Fruit fly (Drosophila melanogaster) whole organism, embryonic: ENCODE data around the gene CG43090.
A peak's percentile ranks its signal among the peaks of the same experiment; 100 is the strongest.

ENCODE experiments used
- Ada2b ChIP-seq: fragments of 200-800 bp; sonication (Bioruptor generic); IDR thresholded peaks from 2 replicates; pipeline ENCODE4 v1.3.6; 2022; ENCODE audit warnings: missing biosample characterization, missing genetic modification characterization
- Atf6 ChIP-seq: fragments of 200-800 bp; sonication (Bioruptor generic); IDR thresholded peaks from 2 replicates; pipeline ENCODE4 v1.3.6; 2022; ENCODE audit warnings: missing biosample characterization, missing genetic modification characterization
- BtbVII ChIP-seq: fragments of 200-800 bp; sonication (Bioruptor generic); optimal IDR thresholded peaks from 3 replicates; lab custom pipeline; 2017; ENCODE audit warnings: missing biosample characterization, mild to moderate bottlenecking, missing genetic modification characterization
- CG10147 ChIP-seq: fragments of 200-800 bp; sonication (Bioruptor generic); optimal IDR thresholded peaks from 2 replicates; lab custom pipeline; 2019; ENCODE audit warnings: missing biosample characterization, mild to moderate bottlenecking, missing genetic modification characterization, moderate library complexity
- CG1024 ChIP-seq: fragments of 200-800 bp; sonication (Bioruptor generic); IDR thresholded peaks from 2 replicates; pipeline ENCODE4 v1.3.6; 2022; ENCODE audit warnings: missing biosample characterization, missing genetic modification characterization
- CG10366 ChIP-seq: fragments of 200-800 bp; sonication (Bioruptor generic); IDR thresholded peaks from 2 replicates; pipeline ENCODE4 v1.3.6; 2022; ENCODE audit warnings: missing biosample characterization, missing genetic modification characterization
- CG10431 ChIP-seq: fragments of 200-800 bp; sonication (Bioruptor generic); optimal IDR thresholded peaks from 3 replicates; lab custom pipeline; 2018; ENCODE audit warnings: missing biosample characterization, mild to moderate bottlenecking, missing genetic modification characterization
- CG11398 ChIP-seq: fragments of 200-800 bp; sonication (Bioruptor generic); optimal IDR thresholded peaks from 2 replicates; lab custom pipeline; 2016; ENCODE audit warnings: missing biosample characterization, missing genetic modification characterization
- CG12391 ChIP-seq: fragments of 200-800 bp; sonication (Bioruptor generic); optimal IDR thresholded peaks from 3 replicates; lab custom pipeline; 2018; ENCODE audit warnings: missing biosample characterization, mild to moderate bottlenecking, missing genetic modification characterization, moderate library complexity
- CG13287 ChIP-seq: fragments of 200-800 bp; sonication (Bioruptor generic); IDR thresholded peaks from 2 replicates; pipeline ENCODE4 v1.3.6; 2022; ENCODE audit warnings: missing biosample characterization, missing genetic modification characterization; ENCODE audit not compliant: partially characterized antibody
- CG14441 ChIP-seq: fragments of 200-800 bp; sonication (Bioruptor generic); IDR thresholded peaks from 2 replicates; pipeline ENCODE4 v1.3.6; 2022; ENCODE audit warnings: missing biosample characterization, missing genetic modification characterization
- CG16813 ChIP-seq: fragments of 200-800 bp; sonication (Bioruptor generic); IDR thresholded peaks from 3 replicates; pipeline ENCODE4 v1.3.6; 2022; ENCODE audit warnings: missing biosample characterization, missing genetic modification characterization; ENCODE audit not compliant: partially characterized antibody
- CG16815 ChIP-seq: fragments of 200-800 bp; sonication (Bioruptor generic); optimal IDR thresholded peaks from 3 replicates; lab custom pipeline; 2017; ENCODE audit warnings: missing biosample characterization, mild to moderate bottlenecking, missing genetic modification characterization
- CG18262 ChIP-seq: fragments of 200-800 bp; optimal IDR thresholded peaks from 3 replicates; lab custom pipeline; 2019; ENCODE audit warnings: missing biosample characterization, mild to moderate bottlenecking, missing genetic modification characterization, moderate library complexity
- CG31388 ChIP-seq: fragments of 200-800 bp; sonication (Bioruptor generic); optimal IDR thresholded peaks from 2 replicates; lab custom pipeline; 2016; ENCODE audit warnings: missing biosample characterization, missing genetic modification characterization
- CG3163 ChIP-seq: fragments of 200-800 bp; sonication (Bioruptor generic); optimal IDR thresholded peaks from 3 replicates; lab custom pipeline; 2016; ENCODE audit warnings: missing biosample characterization, missing genetic modification characterization
- CG4282 ChIP-seq: fragments of 200-800 bp; sonication (Bioruptor generic); optimal IDR thresholded peaks from 2 replicates; lab custom pipeline; 2016; ENCODE audit warnings: missing biosample characterization, missing genetic modification characterization
- CG4360 ChIP-seq: fragments of 200-800 bp; sonication (Bioruptor generic); IDR thresholded peaks from 2 replicates; pipeline ENCODE4 v1.3.6; 2022; ENCODE audit warnings: missing biosample characterization, missing genetic modification characterization
- CG4707 ChIP-seq: fragments of 200-800 bp; sonication (Bioruptor generic); optimal IDR thresholded peaks from 2 replicates; lab custom pipeline; 2018; ENCODE audit warnings: missing biosample characterization, mild to moderate bottlenecking, missing genetic modification characterization, moderate library complexity
- CG7987 ChIP-seq: fragments of 200-800 bp; sonication (Bioruptor generic); optimal IDR thresholded peaks from 2 replicates; lab custom pipeline; 2018; ENCODE audit warnings: missing biosample characterization, mild to moderate bottlenecking, missing genetic modification characterization, moderate library complexity
- CG8290 ChIP-seq, 3 experiments: fragments of 200-800 bp; sonication (Bioruptor generic); optimal IDR thresholded peaks; 2 replicates each; lab custom pipeline; 2016 to 2019; ENCODE audit warnings: missing biosample characterization in 3 of 3, missing genetic modification characterization in 3 of 3, mild to moderate bottlenecking in 2 of 3, moderate library complexity in 1 of 3
- Dfd ChIP-seq, 2 experiments: fragments of >200 bp; optimal IDR thresholded peaks; 2 replicates each; lab custom pipeline; 2017; ENCODE audit warnings: missing biosample characterization in 2 of 2, missing genetic modification characterization in 2 of 2
- Dip2 ChIP-seq: fragments of 200-800 bp; sonication (Bioruptor generic); IDR thresholded peaks from 2 replicates; pipeline ENCODE4 v1.3.6; 2022; ENCODE audit warnings: missing biosample characterization, missing genetic modification characterization
- Dip3 ChIP-seq: fragments of 200-800 bp; sonication (Bioruptor generic); optimal IDR thresholded peaks from 3 replicates; lab custom pipeline; 2016; ENCODE audit warnings: missing biosample characterization, missing genetic modification characterization
- Elba2 ChIP-seq: fragments of 200-800 bp; sonication (Bioruptor generic); optimal IDR thresholded peaks from 3 replicates; lab custom pipeline; 2016; ENCODE audit warnings: missing biosample characterization, missing genetic modification characterization
- HLH3B ChIP-seq: fragments of 200-800 bp; sonication (Bioruptor generic); IDR thresholded peaks from 2 replicates; pipeline ENCODE4 v1.3.6; 2022; ENCODE audit warnings: missing biosample characterization, missing genetic modification characterization
- HLHmδ ChIP-seq: fragments of 200-800 bp; sonication (Bioruptor generic); optimal IDR thresholded peaks from 2 replicates; lab custom pipeline; 2018; ENCODE audit warnings: missing biosample characterization, mild to moderate bottlenecking, missing genetic modification characterization, moderate library complexity
- Hr39 ChIP-seq: fragments of >200 bp; optimal IDR thresholded peaks from 2 replicates; lab custom pipeline; 2017
- Lhr ChIP-seq: fragments of 200-800 bp; sonication (Bioruptor generic); optimal IDR thresholded peaks from 3 replicates; lab custom pipeline; 2017; ENCODE audit warnings: mild to moderate bottlenecking, missing biosample characterization, missing genetic modification reagents, missing genetic modification characterization
- Lim3 ChIP-seq: fragments of 200-800 bp; sonication (Bioruptor generic); IDR thresholded peaks from 2 replicates; pipeline ENCODE4 v1.3.6; 2022; ENCODE audit warnings: missing biosample characterization, missing genetic modification characterization
- Max ChIP-seq: fragments of 200-800 bp; sonication (Bioruptor generic); optimal IDR thresholded peaks from 2 replicates; lab custom pipeline; 2016; ENCODE audit warnings: missing biosample characterization, mild to moderate bottlenecking, missing genetic modification characterization
- Mrtf ChIP-seq: fragments of 200-800 bp; sonication (Bioruptor generic); IDR thresholded peaks from 3 replicates; pipeline ENCODE4 v1.3.6; 2022; ENCODE audit warnings: missing biosample characterization, missing genetic modification characterization
- Nf-YA ChIP-seq: fragments of 200-800 bp; sonication (Bioruptor generic); IDR thresholded peaks from 2 replicates; pipeline ENCODE4 v1.3.6; 2022; ENCODE audit warnings: missing biosample characterization, missing genetic modification characterization
- Nf-YC ChIP-seq: fragments of 200-800 bp; optimal IDR thresholded peaks from 3 replicates; lab custom pipeline; 2019; ENCODE audit warnings: missing biosample characterization, mild to moderate bottlenecking, missing genetic modification characterization, moderate library complexity
- PHDP ChIP-seq: fragments of 200-800 bp; sonication (Bioruptor generic); optimal IDR thresholded peaks from 3 replicates; lab custom pipeline; 2018; ENCODE audit warnings: missing biosample characterization, mild to moderate bottlenecking, missing genetic modification characterization, moderate library complexity
- Sin3A ChIP-seq: fragments of >200 bp; optimal IDR thresholded peaks from 2 replicates; lab custom pipeline; 2018
- ac ChIP-seq: fragments of 200-800 bp; sonication (Bioruptor generic); optimal IDR thresholded peaks from 3 replicates; lab custom pipeline; 2017; ENCODE audit warnings: missing biosample characterization, mild to moderate bottlenecking, missing genetic modification characterization
- ap ChIP-seq: fragments of 200-800 bp; sonication (Bioruptor generic); IDR thresholded peaks from 2 replicates; pipeline ENCODE4 v1.3.6; 2022; ENCODE audit warnings: missing biosample characterization, missing genetic modification characterization
- az2 ChIP-seq: fragments of 200-800 bp; sonication (Bioruptor generic); optimal IDR thresholded peaks from 3 replicates; lab custom pipeline; 2016; ENCODE audit warnings: missing biosample characterization, missing genetic modification characterization
- bigmax ChIP-seq: fragments of 200-800 bp; sonication (Bioruptor generic); optimal IDR thresholded peaks from 2 replicates; lab custom pipeline; 2018; ENCODE audit warnings: missing biosample characterization, mild to moderate bottlenecking, missing genetic modification characterization
- gsb-n ChIP-seq: fragments of 200-800 bp; sonication (Bioruptor generic); optimal IDR thresholded peaks from 3 replicates; lab custom pipeline; 2018; ENCODE audit warnings: missing biosample characterization, mild to moderate bottlenecking, missing genetic modification characterization
- kah ChIP-seq: fragments of 200-800 bp; sonication (Bioruptor generic); optimal IDR thresholded peaks from 2 replicates; lab custom pipeline; 2018; ENCODE audit warnings: missing biosample characterization, mild to moderate bottlenecking, missing genetic modification characterization
- lola ChIP-seq, 3 experiments: fragments of >200 bp in 2 of 3; fragments of 200-800 bp in 1 of 3; sonication (Bioruptor generic) in 1 of 3; optimal IDR thresholded peaks; 2 replicates each; lab custom pipeline; 2017 to 2019; ENCODE audit warnings: missing biosample characterization in 3 of 3, missing genetic modification characterization in 3 of 3, mild to moderate bottlenecking in 1 of 3, moderate library complexity in 1 of 3
- maf-S ChIP-seq: fragments of 200-800 bp; sonication (Bioruptor generic); optimal IDR thresholded peaks from 2 replicates; lab custom pipeline; 2016; ENCODE audit warnings: missing biosample characterization, missing genetic modification characterization
- oc ChIP-seq: fragments of 200-800 bp; sonication (Bioruptor generic); optimal IDR thresholded peaks from 2 replicates; lab custom pipeline; 2018; ENCODE audit warnings: missing biosample characterization, mild to moderate bottlenecking, missing genetic modification characterization, moderate library complexity
- p53 ChIP-seq: fragments of 200-800 bp; sonication (Bioruptor generic); optimal IDR thresholded peaks from 2 replicates; lab custom pipeline; 2016; ENCODE audit warnings: missing biosample characterization, missing genetic modification characterization
- pho ChIP-seq: fragments of 200-800 bp; sonication (Bioruptor generic); optimal IDR thresholded peaks from 2 replicates; lab custom pipeline; 2016; ENCODE audit warnings: missing biosample characterization, missing genetic modification characterization
- pum ChIP-seq: fragments of 200-800 bp; sonication (Bioruptor generic); optimal IDR thresholded peaks from 2 replicates; lab custom pipeline; 2016; ENCODE audit warnings: missing biosample characterization, missing genetic modification characterization
- sug ChIP-seq: fragments of 200-800 bp; optimal IDR thresholded peaks from 2 replicates; lab custom pipeline; 2019; ENCODE audit warnings: missing biosample characterization, mild to moderate bottlenecking, missing genetic modification characterization, moderate library complexity
- ttk ChIP-seq: fragments of 200-800 bp; sonication (Bioruptor generic); IDR thresholded peaks from 2 replicates; pipeline ENCODE4 v2.1.2; 2022; ENCODE audit warnings: missing biosample characterization, missing genetic modification characterization
- unpg ChIP-seq: fragments of 200-800 bp; sonication (Bioruptor generic); optimal IDR thresholded peaks from 3 replicates; lab custom pipeline; 2018; ENCODE audit warnings: missing biosample characterization, mild to moderate bottlenecking, missing genetic modification characterization, moderate library complexity
- usp ChIP-seq: fragments of >200 bp; optimal IDR thresholded peaks from 2 replicates; lab custom pipeline; 2017; ENCODE audit warnings: missing biosample characterization, missing genetic modification characterization
- zen2 ChIP-seq: fragments of 200-800 bp; sonication (Bioruptor generic); IDR thresholded peaks from 3 replicates; pipeline ENCODE4 v1.3.6; 2022; ENCODE audit warnings: missing biosample characterization, missing genetic modification characterization; ENCODE audit not compliant: partially characterized antibody

CG43090 gene

DNA sequence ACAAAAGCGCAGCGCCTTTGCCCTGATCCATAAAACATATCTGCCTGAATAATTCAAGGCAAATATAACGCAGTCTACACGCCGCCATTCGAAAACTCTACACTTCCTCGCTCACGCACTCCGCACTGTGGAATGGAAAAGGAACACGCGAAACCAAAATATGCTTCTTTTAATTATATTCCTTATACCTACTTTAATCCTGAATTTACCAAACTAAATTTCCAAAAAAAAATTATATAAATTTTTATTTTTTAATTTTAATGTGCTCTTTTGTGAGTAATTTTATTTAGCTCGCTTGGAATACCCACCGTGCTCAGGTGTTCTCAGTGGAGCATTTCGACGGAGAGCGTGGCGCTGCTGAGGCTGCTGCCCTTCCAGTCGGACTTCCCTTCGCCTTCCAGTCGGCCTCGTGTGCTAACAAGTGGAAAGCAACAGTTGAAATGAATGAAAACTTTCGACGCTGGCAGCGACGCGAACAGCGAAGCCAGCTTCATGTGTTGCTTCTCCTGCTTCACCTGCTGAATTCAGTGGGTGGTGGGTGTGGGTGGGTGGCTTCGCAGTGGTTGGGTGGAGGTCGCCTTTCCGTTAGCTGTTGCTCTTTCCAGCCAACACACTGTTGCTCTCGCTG lies 6.4 kb downstream of the CG43090 start (continued):
- no peak for TF ChIP-seq ac
- TF ChIP-seq BtbVII (GFP tag; lab: Kevin White, UChicago), result peak; percentile 81
- TF ChIP-seq CG14441 (GFP tag; lab: Robert Waterston, UW), result peak; percentile 88
- peak; percentile 58 for TF ChIP-seq Nf-YC (tag; lab: Kevin White, UChicago)
- no peak for TF ChIP-seq CG4282
- TF ChIP-seq CG18262 (tag; lab: Kevin White, UChicago), result peak; percentile 77
- TF ChIP-seq usp, result no peak
- peak; percentile 48 for TF ChIP-seq CG4707 (GFP tag; lab: Kevin White, UChicago)
- peak; percentile 82 for TF ChIP-seq Nf-YA (GFP tag; lab: Robert Waterston, UW)
- peak; percentile 88 for TF ChIP-seq Mrtf (GFP tag; lab: Robert Waterston, UW)
- no peak for TF ChIP-seq p53
- TF ChIP-seq CG10431 (GFP tag; lab: Kevin White, UChicago), result no peak
- TF ChIP-seq maf-S (GFP tag; lab: Kevin White, UChicago), result no peak
- no peak for TF ChIP-seq CG3163 (GFP tag; lab: Kevin White, UChicago)
- TF ChIP-seq gsb-n (tag; lab: Kevin White, UChicago), result peak; percentile 54
- peak; percentile 84 for TF ChIP-seq unpg (GFP tag; lab: Kevin White, UChicago)
- TF ChIP-seq ap (GFP tag; lab: Robert Waterston, UW), result peak; percentile 63
- no peak for TF ChIP-seq pum
- peak; percentile 51 for TF ChIP-seq Max (GFP tag; lab: Kevin White, UChicago)
- TF ChIP-seq pho (GFP tag; lab: Kevin White, UChicago), result peak; percentile 25
- no peak for TF ChIP-seq CG11398
- peak; percentile 88 for TF ChIP-seq PHDP
- TF ChIP-seq Ada2b (GFP tag; lab: Robert Waterston, UW), result peak; percentile 83
- no peak for TF ChIP-seq zen2
- TF ChIP-seq Atf6 (GFP tag; lab: Robert Waterston, UW), result peak; percentile 91
- TF ChIP-seq CG12391 (tag; lab: Kevin White, UChicago), result peak; percentile 82
- TF ChIP-seq az2 (GFP tag; lab: Kevin White, UChicago), result peak; percentile 65
- TF ChIP-seq Lhr, result no peak
- TF ChIP-seq ttk, result peak; percentile 90
- no peak for TF ChIP-seq Hr39
- no peak for TF ChIP-seq HLHmδ (GFP tag; lab: Kevin White, UChicago)
- TF ChIP-seq CG10147, result peak; percentile 65
- TF ChIP-seq CG7987 (GFP tag; lab: Kevin White, UChicago), result peak; percentile 9
- TF ChIP-seq Lim3 (GFP tag; lab: Robert Waterston, UW), result peak; percentile 73
- TF ChIP-seq kah, result peak; percentile 41
- no peak for TF ChIP-seq Dfd (GFP tag; optimal IDR thresholded peaks at IDR 0.05; lab: Kevin White, UChicago)
- TF ChIP-seq Elba2 (GFP tag; lab: Kevin White, UChicago), result no peak
- TF ChIP-seq CG31388 (GFP tag; lab: Kevin White, UChicago), result no peak
- TF ChIP-seq Dip3 (GFP tag; lab: Kevin White, UChicago), result peak; percentile 9
- TF ChIP-seq CG10366 (GFP tag; lab: Robert Waterston, UW), result peak; percentile 90

DNA sequence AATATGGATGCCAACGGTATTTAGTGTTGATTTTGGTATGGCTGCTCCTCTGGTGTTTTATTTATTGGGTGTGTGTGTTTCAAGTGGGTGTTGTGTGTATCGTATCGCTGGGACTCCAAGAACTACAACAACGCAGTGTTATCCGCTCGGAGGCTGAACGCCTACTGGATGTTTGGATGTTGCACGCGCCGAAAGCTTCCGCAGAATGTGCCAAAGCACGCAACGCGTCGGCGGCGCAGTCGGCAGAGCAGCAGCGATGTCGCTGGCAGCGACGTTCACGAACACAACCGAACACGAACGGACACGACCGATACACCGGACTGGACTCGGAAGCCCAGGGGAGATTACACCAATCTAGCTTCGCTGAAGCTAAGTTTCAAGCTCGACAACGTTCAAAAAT lies 7.4 kb downstream of the CG43090 start, which contains the start of gene Ca-alpha1T:
Ca-alpha1T (minus strand) TSS at position 152 of the 400 bp plus-strand sequence.
- no peak for TF ChIP-seq lola (GFP tag; optimal IDR thresholded peaks at IDR 0.05; lab: Kevin White, UChicago)
- TF ChIP-seq sug (tag; lab: Kevin White, UChicago), result no peak
- TF ChIP-seq Nf-YC (tag; lab: Kevin White, UChicago), result no peak
- TF ChIP-seq CG16815, result no peak
- TF ChIP-seq CG13287 (GFP tag; lab: Robert Waterston, UW), result no peak
- TF ChIP-seq az2 (GFP tag; lab: Kevin White, UChicago), result no peak
- no peak for TF ChIP-seq CG8290 (GFP tag; optimal IDR thresholded peaks at IDR 0.05; lab: Kevin White, UChicago)
- TF ChIP-seq CG8290 (tag; optimal IDR thresholded peaks at IDR 0.05; lab: Kevin White, UChicago), result peak in 1 of 2 experiments; percentile 37
- TF ChIP-seq CG4360 (GFP tag; lab: Robert Waterston, UW), result no peak
- 0 out of 2 replicates have a peak, but pooled peaks have one; percentile 10 for TF ChIP-seq HLH3B (GFP tag; lab: Robert Waterston, UW)
- no peak for TF ChIP-seq Sin3A (lab: Kevin White, UChicago)
- no peak for TF ChIP-seq Dip2 (GFP tag; lab: Robert Waterston, UW)
- TF ChIP-seq bigmax (GFP tag; lab: Kevin White, UChicago), result no peak
- TF ChIP-seq CG1024, result no peak
- no peak for TF ChIP-seq CG16813 (GFP tag; lab: Robert Waterston, UW)
- no peak for TF ChIP-seq oc (tag; lab: Kevin White, UChicago)
